Worm (Caenorhabditis elegans) whole organism, midembryonic: ENCODE results near the gene F53B1.2.

Source experiments
- T22C8.4 ChIP-seq: fragments of 200-800 bp; sonication (Bioruptor generic); IDR thresholded peaks from 2 replicates; pipeline ENCODE4 v1.3.6; 2022; ENCODE audit warnings: missing genetic modification characterization, missing compliant biosample characterization
- cog-1 ChIP-seq: sonication (generic microtip); optimal IDR thresholded peaks from 2 replicates; lab custom pipeline; 2016; ENCODE audit warnings: missing genetic modification characterization, missing compliant biosample characterization
- med-1 ChIP-seq: sonication (generic microtip); optimal IDR thresholded peaks from 2 replicates; lab custom pipeline; 2017; ENCODE audit warnings: missing genetic modification characterization, mild to moderate bottlenecking, missing compliant biosample characterization, antibody characterized with exemption, missing genetic modification reagents; ENCODE audit not compliant: insufficient read depth
- ref-1 ChIP-seq: fragments of 200-800 bp; sonication (Bioruptor generic); conservative IDR thresholded peaks from 2 replicates; pipeline ENCODE4 v1.3.6; 2022; ENCODE audit warnings: missing genetic modification reagents, missing genetic modification characterization, missing compliant biosample characterization
- tab-1 ChIP-seq: fragments of 200-800 bp; sonication (Bioruptor generic); IDR thresholded peaks from 2 replicates; pipeline ENCODE4 v1.3.6; 2022; ENCODE audit warnings: missing genetic modification characterization, missing compliant biosample characterization
- ztf-23 ChIP-seq: fragments of 200-800 bp; sonication (Bioruptor generic); IDR thresholded peaks from 2 replicates; pipeline ENCODE4 v1.3.6; 2022; ENCODE audit warnings: missing genetic modification reagents, missing genetic modification characterization, missing compliant biosample characterization
- ztf-29 ChIP-seq: fragments of 200-800 bp; sonication (Bioruptor generic); IDR thresholded peaks from 2 replicates; pipeline ENCODE4 v1.3.6; 2022; ENCODE audit warnings: missing genetic modification reagents, missing genetic modification characterization, missing compliant biosample characterization

DNA sequence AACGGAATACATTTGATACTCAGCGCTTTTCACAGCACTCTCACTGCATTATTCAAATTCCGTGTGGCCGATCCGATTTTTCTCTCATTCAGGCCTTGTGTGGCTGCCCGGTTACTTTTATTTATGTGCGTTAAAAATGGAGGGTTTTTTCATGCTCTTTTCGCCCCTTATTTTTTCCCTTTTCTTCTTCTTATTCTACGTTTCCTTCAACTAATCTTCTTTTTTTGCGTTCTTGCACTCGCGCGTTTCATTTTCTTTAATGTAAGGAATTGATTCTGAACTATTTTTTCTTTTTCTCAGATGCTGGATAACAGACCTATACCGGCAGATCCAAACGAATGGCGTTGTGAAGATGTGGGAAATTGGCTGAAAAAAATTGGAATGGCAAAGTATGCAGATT, at the start of gene F53B1.2:
- TF ChIP-seq T22C8.4 (GFP tag; lab: Robert Waterston, UW) (no peak), ztf-29 (no peak), ref-1 (GFP tag; lab: Robert Waterston, UW) (no peak), cog-1 (tag; lab: Kevin White, UChicago) (no peak), tab-1 (no peak), ztf-23 (no peak), med-1 (no peak)
